Worm (Caenorhabditis elegans) whole organism, L3 larva: Measurements from ENCODE around the gene riok-3.
A peak's percentile ranks its signal among the peaks of the same experiment; 100 is the strongest.

Experiments used
- aly-2 ChIP-seq: fragments of 150-350 bp; optimal IDR thresholded peaks from 2 replicates; lab custom pipeline; 2014; ENCODE audit warnings: missing biosample characterization, missing genetic modification characterization
- ama-1 ChIP-seq: fragments of 150-350 bp; optimal IDR thresholded peaks from 2 replicates; lab custom pipeline; 2018
- egl-5 ChIP-seq: fragments of 150-350 bp; optimal IDR thresholded peaks from 2 replicates; lab custom pipeline; 2017; ENCODE audit warnings: missing biosample characterization, missing genetic modification reagents, missing genetic modification characterization, inconsistent platforms
- nhr-11 ChIP-seq: fragments of 150-350 bp; optimal IDR thresholded peaks from 2 replicates; lab custom pipeline; 2014; ENCODE audit warnings: missing biosample characterization, missing genetic modification characterization
- nhr-237 ChIP-seq: fragments of 150-350 bp; optimal IDR thresholded peaks from 2 replicates; lab custom pipeline; 2014; ENCODE audit warnings: missing biosample characterization, missing genetic modification characterization
- nhr-25 ChIP-seq: sonication (generic microtip); optimal IDR thresholded peaks from 2 replicates; lab custom pipeline; 2017; ENCODE audit warnings: missing biosample characterization, missing genetic modification characterization
- skn-1 ChIP-seq: fragments of 150-350 bp; optimal IDR thresholded peaks from 2 replicates; lab custom pipeline; 2014; ENCODE audit warnings: missing biosample characterization, missing genetic modification characterization
- unc-39 ChIP-seq: sonication (generic microtip); optimal IDR thresholded peaks from 4 replicates; lab custom pipeline; 2017; ENCODE audit warnings: missing biosample characterization, missing genetic modification characterization
- zag-1 ChIP-seq: fragments of 150-350 bp; optimal IDR thresholded peaks from 2 replicates; lab custom pipeline; 2014; ENCODE audit warnings: missing biosample characterization, missing genetic modification characterization

DNA sequence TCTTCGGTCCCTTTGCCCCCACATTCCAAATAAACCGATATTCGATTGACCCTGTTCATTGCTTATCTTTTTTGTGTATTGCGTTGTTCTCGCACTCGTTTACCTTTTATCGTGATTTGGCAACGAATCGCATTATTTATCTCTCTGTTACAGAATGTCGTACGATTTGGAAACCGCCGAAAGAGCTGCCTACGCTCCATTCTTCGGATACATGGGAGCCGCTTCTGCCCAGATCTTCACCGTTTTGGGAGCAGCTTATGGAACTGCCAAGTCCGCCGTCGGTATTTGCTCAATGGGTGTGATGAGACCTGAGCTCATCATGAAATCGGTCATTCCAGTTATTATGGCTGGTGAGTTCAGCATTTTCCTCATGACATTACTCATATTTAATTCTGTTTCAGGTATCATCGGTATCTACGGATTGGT lies 22.8 kb downstream of the riok-3 start, which contains the start of gene vha-2:
- TF ChIP-seq unc-39 (tag; lab: Kevin White, UChicago) = no peak
- no peak for TF ChIP-seq nhr-11 (tag; lab: Kevin White, UChicago)
- TF ChIP-seq nhr-25 (tag; lab: Kevin White, UChicago) = no peak
- no peak for TF ChIP-seq aly-2 (tag; lab: Kevin White, UChicago)
- TF ChIP-seq ama-1 = peak; percentile 75
- TF ChIP-seq nhr-237 (tag; lab: Kevin White, UChicago) = no peak
- TF ChIP-seq egl-5 (tag; lab: Kevin White, UChicago) = no peak
- no peak for TF ChIP-seq skn-1
- TF ChIP-seq zag-1 (tag; lab: Kevin White, UChicago) = no peak
